Worm (Caenorhabditis elegans) whole organism, mixed stage, embryonic: Measurements from ENCODE around the gene pnp-1.

ENCODE experiments used
- blmp-1 ChIP-seq: fragments of 150-350 bp; optimal IDR thresholded peaks from 2 replicates; lab custom pipeline; 2014; ENCODE audit warnings: missing biosample characterization, missing genetic modification characterization
- ceh-43 ChIP-seq: fragments of 200-800 bp; sonication (Bioruptor generic); optimal IDR thresholded peaks from 2 replicates; lab custom pipeline; 2018; ENCODE audit warnings: mild to moderate bottlenecking, missing genetic modification characterization, moderate library complexity, missing compliant biosample characterization
- cnd-1 ChIP-seq: fragments of 200-800 bp; sonication (Bioruptor generic); optimal IDR thresholded peaks from 2 replicates; lab custom pipeline; 2018; ENCODE audit warnings: mild to moderate bottlenecking, missing genetic modification characterization, missing compliant biosample characterization
- ham-2 ChIP-seq: fragments of 200-800 bp; sonication (Bioruptor generic); optimal IDR thresholded peaks from 2 replicates; lab custom pipeline; 2018; ENCODE audit warnings: mild to moderate bottlenecking, missing genetic modification characterization, missing compliant biosample characterization
- lsy-2 ChIP-seq: fragments of 150-350 bp; optimal IDR thresholded peaks from 2 replicates; lab custom pipeline; 2014; ENCODE audit warnings: missing biosample characterization, missing genetic modification characterization
- mab-5 ChIP-seq: fragments of 150-350 bp; optimal IDR thresholded peaks from 2 replicates; lab custom pipeline; 2014; ENCODE audit warnings: missing biosample characterization, missing genetic modification characterization
- nhr-12 ChIP-seq: fragments of 150-350 bp; optimal IDR thresholded peaks from 2 replicates; lab custom pipeline; 2014; ENCODE audit warnings: missing biosample characterization, missing genetic modification characterization
- nhr-28 ChIP-seq: fragments of 150-350 bp; optimal IDR thresholded peaks from 2 replicates; lab custom pipeline; 2014; ENCODE audit warnings: missing biosample characterization, missing genetic modification characterization
- nhr-76 ChIP-seq: sonication (generic microtip); optimal IDR thresholded peaks from 2 replicates; lab custom pipeline; 2017; ENCODE audit warnings: missing biosample characterization, missing genetic modification characterization
- snpc-4 ChIP-seq: fragments of 150-350 bp; optimal IDR thresholded peaks from 2 replicates; lab custom pipeline; 2014; ENCODE audit warnings: missing biosample characterization, missing genetic modification characterization
- unc-39 ChIP-seq: fragments of 150-350 bp; optimal IDR thresholded peaks from 2 replicates; lab custom pipeline; 2014; ENCODE audit warnings: missing biosample characterization, missing genetic modification characterization
- ztf-11 ChIP-seq: fragments of 150-350 bp; optimal IDR thresholded peaks from 2 replicates; lab custom pipeline; 2014; ENCODE audit warnings: missing biosample characterization, missing genetic modification characterization

DNA sequence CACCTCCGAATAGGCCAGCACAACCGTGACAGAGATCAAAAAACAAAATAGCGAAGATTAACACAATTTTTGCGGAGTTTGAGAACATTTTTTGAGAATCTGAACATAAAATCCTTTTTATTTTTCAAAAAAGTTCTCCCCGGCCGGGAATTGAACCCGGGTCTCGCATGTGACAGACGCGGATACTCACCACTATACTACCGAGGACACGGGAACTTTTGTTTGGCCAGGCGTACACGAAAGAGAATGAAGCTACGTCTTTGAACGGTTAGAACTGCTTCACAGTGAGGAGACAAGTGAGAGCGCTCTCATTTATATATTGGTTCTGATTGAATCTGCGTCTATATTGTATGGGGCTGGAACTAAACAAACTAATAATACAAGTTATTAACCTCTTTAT lies 24.4 kb upstream of the pnp-1 start, which contains the start of gene grl-26:
- TF ChIP-seq nhr-76 (no peak), ham-2 (GFP tag; lab: Kevin White, UChicago) (no peak), mab-5 (no peak), ztf-11 (tag; lab: Kevin White, UChicago) (no peak), unc-39 (no peak), nhr-28 (tag; lab: Kevin White, UChicago) (no peak), blmp-1 (no peak), ceh-43 (peak; percentile 10), nhr-12 (tag; lab: Kevin White, UChicago) (no peak), snpc-4 (tag; lab: Kevin White, UChicago) (no peak), cnd-1 (peak; percentile 38), lsy-2 (tag; lab: Kevin White, UChicago) (no peak)
